Worm (Caenorhabditis elegans): Measurements from ENCODE around the gene T21D9.2.

The T21D9.2 gene

ce11 chrX:2116304-2116867, 19.7 kb upstream of the T21D9.2 start:
- TF ChIP-seq fkh-10 (GFP tag; optimal IDR thresholded peaks at IDR 0.05) (no peak), fkh-2 (tag; optimal IDR thresholded peaks at IDR 0.05) (no peak), nhr-23 (tag; optimal IDR thresholded peaks at IDR 0.05) (peak; percentile 51), ama-1 (optimal IDR thresholded peaks at IDR 0.05) (peak; percentile 5), elt-3 (tag; optimal IDR thresholded peaks at IDR 0.05) (peak in 1 of 3 experiments; percentile 11), nhr-43 (tag; optimal IDR thresholded peaks at IDR 0.05; ENCODE audit: poor library complexity, severe bottlenecking) (peak; percentile 42), nhr-25 (tag; optimal IDR thresholded peaks at IDR 0.05) (peak; percentile 66)

- TF ChIP-seq lsy-12 (tag; optimal IDR thresholded peaks at IDR 0.05) (no peak), sea-2 (GFP tag; optimal IDR thresholded peaks at IDR 0.05) (no peak), nhr-12 (tag; optimal IDR thresholded peaks at IDR 0.05) (no peak), R02D3.7 (tag; optimal IDR thresholded peaks at IDR 0.05) (no peak), ztf-4 (tag; optimal IDR thresholded peaks at IDR 0.05) (no peak)
Observed at ce11 chrX:2114171-2114570, 17.5 kb upstream of the T21D9.2 start.

DNA sequence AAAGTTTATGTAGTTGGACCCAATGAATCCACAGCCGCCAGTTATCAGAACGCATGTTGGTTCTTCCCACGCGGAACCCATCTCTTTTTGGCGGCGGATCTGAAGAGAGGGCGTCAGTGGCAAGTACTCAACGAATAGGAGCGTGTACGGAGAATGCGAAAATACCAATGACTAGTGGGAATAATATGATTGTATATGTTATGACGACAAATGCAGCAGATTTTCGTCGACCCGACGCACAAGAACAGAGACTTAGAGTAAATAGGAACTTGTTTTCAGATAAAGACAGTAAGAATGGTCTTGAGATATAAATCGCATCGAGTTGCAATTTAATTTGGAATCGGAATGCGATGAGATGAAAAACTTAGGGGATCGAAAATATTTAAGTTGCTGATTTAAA, 16.3 kb upstream of the T21D9.2 start, which contains the start of gene bus-5:
bus-5 (minus strand) TSS at position 101 of the 400 bp plus-strand sequence.
- TF ChIP-seq mdl-1 (tag; optimal IDR thresholded peaks at IDR 0.05) (no peak), nhr-76 (tag; optimal IDR thresholded peaks at IDR 0.05) (no peak), nhr-11 (tag; optimal IDR thresholded peaks at IDR 0.05) (no peak), aly-2 (tag; optimal IDR thresholded peaks at IDR 0.05) (no peak), snpc-4 (tag; optimal IDR thresholded peaks at IDR 0.05) (no peak), ceh-16 (tag; optimal IDR thresholded peaks at IDR 0.05) (no peak), elt-2 (tag; optimal IDR thresholded peaks at IDR 0.05) (no peak), elt-3 (tag; optimal IDR thresholded peaks at IDR 0.05) (no peak), nhr-23 (tag; optimal IDR thresholded peaks at IDR 0.05) (no peak), fkh-2 (tag; optimal IDR thresholded peaks at IDR 0.05) (no peak), nhr-43 (tag; optimal IDR thresholded peaks at IDR 0.05; ENCODE audit: poor library complexity, severe bottlenecking) (no peak), nfya-1 (tag; optimal IDR thresholded peaks at IDR 0.05; ENCODE audit: insufficient read depth) (no peak), ama-1 (optimal IDR thresholded peaks at IDR 0.05) (no peak), ztf-4 (tag; optimal IDR thresholded peaks at IDR 0.05) (no peak), daf-12 (tag; optimal IDR thresholded peaks at IDR 0.05) (no peak), nhr-28 (tag; optimal IDR thresholded peaks at IDR 0.05) (no peak), elt-1 (tag; optimal IDR thresholded peaks at IDR 0.05) (no peak), nhr-67 (tag; optimal IDR thresholded peaks at IDR 0.05) (no peak), unc-39 (tag; optimal IDR thresholded peaks at IDR 0.05) (no peak), nhr-12 (tag; optimal IDR thresholded peaks at IDR 0.05) (no peak)

DNA sequence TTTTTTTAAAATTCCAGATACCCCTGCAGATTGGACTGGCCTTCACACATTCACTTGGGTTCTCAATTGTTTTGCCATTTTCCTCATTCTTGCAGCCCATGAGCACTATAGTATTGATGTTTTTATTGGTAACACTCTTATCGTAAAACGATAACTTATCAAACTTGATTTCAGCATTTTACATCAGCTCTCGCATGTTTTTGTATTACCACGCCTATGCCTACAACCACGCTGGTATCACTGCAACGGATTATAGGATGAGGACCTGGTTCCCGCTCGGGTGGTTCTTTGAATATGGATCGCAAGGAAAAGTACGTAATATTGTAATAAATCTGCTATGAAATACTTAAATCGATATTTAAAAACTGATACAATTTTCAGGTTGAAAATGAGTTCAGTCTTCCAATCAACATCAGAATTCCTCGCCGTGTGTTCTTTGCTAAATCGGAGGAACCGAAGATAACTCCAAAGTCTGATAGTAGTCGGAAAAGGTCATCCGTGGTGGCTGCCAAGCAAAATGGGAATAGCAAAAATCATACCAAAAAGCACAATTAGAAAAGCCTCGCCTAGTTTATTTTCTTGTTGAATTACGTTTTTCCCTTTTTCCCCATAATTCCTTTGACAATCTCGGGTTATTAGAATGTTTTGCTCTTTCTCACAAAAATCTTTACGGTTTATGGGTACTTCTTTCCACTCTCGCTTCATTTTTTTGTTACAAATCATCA, 14.1 kb upstream of the T21D9.2 start:
- TF ChIP-seq nhr-43 (tag; optimal IDR thresholded peaks at IDR 0.05; ENCODE audit: poor library complexity, severe bottlenecking), result peak; percentile 76
- TF ChIP-seq aly-2 (tag; optimal IDR thresholded peaks at IDR 0.05), result no peak
- TF ChIP-seq pha-4 (tag; optimal IDR thresholded peaks at IDR 0.05), result no peak
- TF ChIP-seq jun-1 (tag; optimal IDR thresholded peaks at IDR 0.05), result no peak

- TF ChIP-seq pha-4 (tag; optimal IDR thresholded peaks at IDR 0.05) (no peak), ZK546.5 (tag; optimal IDR thresholded peaks at IDR 0.05) (no peak), nhr-43 (tag; optimal IDR thresholded peaks at IDR 0.05; ENCODE audit: poor library complexity, severe bottlenecking) (no peak), R02D3.7 (tag; optimal IDR thresholded peaks at IDR 0.05) (no peak), elt-2 (tag; optimal IDR thresholded peaks at IDR 0.05) (no peak)
Observed at ce11 chrX:2108682-2109081, 12.0 kb upstream of the T21D9.2 start, which contains the start of gene F53B1.2. Gene F53B1.2, plus strand, starts transcription at chrX:2108982.

DNA sequence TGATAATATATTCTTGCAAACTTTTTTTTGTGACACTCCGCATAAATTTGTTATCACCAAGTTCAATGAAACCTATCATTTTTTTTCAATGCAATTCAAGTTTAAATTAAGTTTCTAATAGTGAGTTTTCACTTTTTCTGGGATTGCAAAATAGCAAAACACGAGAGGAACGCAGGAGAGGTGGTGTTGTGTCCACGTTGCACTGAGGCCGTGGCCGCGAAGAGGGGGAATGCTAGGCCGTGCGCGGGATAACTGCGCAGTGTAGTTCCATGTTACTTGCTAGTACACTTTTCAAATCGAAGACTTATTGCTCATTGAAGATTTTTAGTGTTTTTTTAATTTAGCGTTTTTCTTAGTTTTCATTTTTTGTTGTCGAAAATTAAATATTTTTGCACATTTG, 11.5 kb upstream of the T21D9.2 start:
- TF ChIP-seq nhr-23 (tag; optimal IDR thresholded peaks at IDR 0.05), result no peak
- no peak for TF ChIP-seq tbx-2 (tag; optimal IDR thresholded peaks at IDR 0.05)
- no peak for TF ChIP-seq ZK546.5 (tag; optimal IDR thresholded peaks at IDR 0.05)
- TF ChIP-seq elt-3 (tag; optimal IDR thresholded peaks at IDR 0.05), result no peak
- TF ChIP-seq mdl-1 (tag; optimal IDR thresholded peaks at IDR 0.05), result no peak
- TF ChIP-seq nfya-1 (tag; optimal IDR thresholded peaks at IDR 0.05; ENCODE audit: insufficient read depth), result no peak
- no peak for TF ChIP-seq zag-1 (tag; optimal IDR thresholded peaks at IDR 0.05)
- no peak for TF ChIP-seq ceh-82 (tag; optimal IDR thresholded peaks at IDR 0.05)
